Comparison of ENCODE assay signal across 5 fruit fly cellular contexts in genomic region chr3R:23859365-23859804, dm6.
TF ChIP-seq lines count a peak whose summit lies in the region.
"Not testable (repeated sequence)": the region's sequence is repeated elsewhere in the genome, so short reads cannot be mapped to it uniquely, and the experiment has no call there.

No protein-coding gene starts in this region.

- peak; percentile 51 for TF ChIP-seq CTCF in whole organism, embryonic (GFP tag; optimal IDR thresholded peaks at IDR 0.05; lab: Kevin White, UChicago)

TF ChIP-seq in whole organism, adult, 20 proteins besides CTCF, POLR2A, EP300 and RAD21:
- TF ChIP-seq CG7045 (GFP tag; optimal IDR thresholded peaks at IDR 0.05; lab: Kevin White, UChicago) (peak; percentile 3), tj (GFP tag; optimal IDR thresholded peaks at IDR 0.05; lab: Kevin White, UChicago) (peak; percentile 25), bab1 (GFP tag; optimal IDR thresholded peaks at IDR 0.05; lab: Kevin White, UChicago) (peak; percentile 35), Crg-1 (GFP tag; optimal IDR thresholded peaks at IDR 0.05; lab: Kevin White, UChicago) (peak; percentile 70), Mnt (GFP tag; optimal IDR thresholded peaks at IDR 0.05; lab: Kevin White, UChicago) (peak; percentile 60), CG1620 (GFP tag; optimal IDR thresholded peaks at IDR 0.05; lab: Kevin White, UChicago) (peak; percentile 69), CG7101 (tag; optimal IDR thresholded peaks at IDR 0.05; lab: Kevin White, UChicago) (peak; percentile 16), cic (GFP tag; optimal IDR thresholded peaks at IDR 0.05; lab: Kevin White, UChicago) (peak; percentile 31), ovo (GFP tag; optimal IDR thresholded peaks at IDR 0.05; lab: Kevin White, UChicago) (peak; percentile 55), pad (GFP tag; optimal IDR thresholded peaks at IDR 0.05; lab: Kevin White, UChicago) (peak; percentile 43), Hr96 (GFP tag; optimal IDR thresholded peaks at IDR 0.05; lab: Kevin White, UChicago) (peak; percentile 67)

TF ChIP-seq in whole organism, embryonic, 481 proteins besides CTCF, POLR2A, EP300 and RAD21 (continues in another document):
- TF ChIP-seq Med (GFP tag; lab: Kevin White, UChicago) (peak; percentile 95), al (GFP tag; IDR thresholded peaks at IDR 0.05; lab: Robert Waterston, UW) (peak; percentile 40; the same call in 1 of the 2 replicates), CG5953 (GFP tag; IDR thresholded peaks at IDR 0.05; lab: Robert Waterston, UW) (peak; percentile 72), Optix (GFP tag; IDR thresholded peaks at IDR 0.05; lab: Robert Waterston, UW) (peak; percentile 73; the same call in 2 of the 3 replicates), oc (tag; optimal IDR thresholded peaks at IDR 0.05; lab: Kevin White, UChicago) (peak; percentile 65), ranshi (GFP tag; IDR thresholded peaks at IDR 0.05; lab: Robert Waterston, UW) (0 out of 2 replicates have a peak, but pooled peaks have one; percentile 55), zfh2 (GFP tag; optimal IDR thresholded peaks at IDR 0.05; lab: Kevin White, UChicago) (peak; percentile 34), Side (GFP tag; optimal IDR thresholded peaks at IDR 0.05; lab: Kevin White, UChicago) (peak; percentile 70), CG7987 (GFP tag; optimal IDR thresholded peaks at IDR 0.05; lab: Kevin White, UChicago) (peak; percentile 79), H2.0 (GFP tag; IDR thresholded peaks at IDR 0.05; lab: Robert Waterston, UW) (peak; percentile 55), z (GFP tag; IDR thresholded peaks at IDR 0.05; lab: Robert Waterston, UW) (peak; percentile 65; the same call in 1 of the 3 replicates), CG1233 (GFP tag; optimal IDR thresholded peaks at IDR 0.05; lab: Kevin White, UChicago) (peak; percentile 1), CG11093 (GFP tag; IDR thresholded peaks at IDR 0.05; lab: Robert Waterston, UW) (peak; percentile 52; the same call in 1 of the 3 replicates), CG17612 (GFP tag; IDR thresholded peaks at IDR 0.05; lab: Robert Waterston, UW) (peak; percentile 41; the same call in 1 of the 2 replicates), CG10209 (GFP tag; optimal IDR thresholded peaks at IDR 0.05; lab: Kevin White, UChicago) (peak; percentile 74), lmd (GFP tag; IDR thresholded peaks at IDR 0.05; lab: Robert Waterston, UW) (peak; percentile 58; the same call in 1 of the 2 replicates), sr (GFP tag; IDR thresholded peaks at IDR 0.05; lab: Robert Waterston, UW) (peak; percentile 55; the same call in 2 of the 3 replicates), CG1602 (GFP tag; optimal IDR thresholded peaks at IDR 0.05; lab: Kevin White, UChicago) (peak; percentile 44)

TF ChIP-seq in whole organism, prepupa, 60 proteins besides CTCF, POLR2A, EP300 and RAD21 (continues in another document):
- TF ChIP-seq cyc (GFP tag; optimal IDR thresholded peaks at IDR 0.05; lab: Kevin White, UChicago) (peak; percentile 48), vri (GFP tag; optimal IDR thresholded peaks at IDR 0.05; lab: Kevin White, UChicago) (peak; percentile 29), Eip78C (GFP tag; lab: Kevin White, UChicago) (peak; percentile 61), CG8119 (GFP tag; IDR thresholded peaks at IDR 0.05; lab: Robert Waterston, UW) (0 out of 3 replicates have a peak, but pooled peaks have one; percentile 45), lz (GFP tag; optimal IDR thresholded peaks at IDR 0.05; lab: Kevin White, UChicago) (peak; percentile 44), Hr4 (GFP tag; optimal IDR thresholded peaks at IDR 0.05; lab: Kevin White, UChicago) (peak; percentile 24), eg (GFP tag; IDR thresholded peaks at IDR 0.05; lab: Robert Waterston, UW) (peak; percentile 58), CG3919 (GFP tag; optimal IDR thresholded peaks at IDR 0.05; lab: Kevin White, UChicago) (peak; percentile 50), CG10669 (GFP tag; optimal IDR thresholded peaks at IDR 0.05; lab: Kevin White, UChicago) (peak; percentile 28), svp (GFP tag; lab: Kevin White, UChicago) (peak; percentile 96), CG10631 (GFP tag; optimal IDR thresholded peaks at IDR 0.05; lab: Kevin White, UChicago) (peak; percentile 3), Ets21C (GFP tag; optimal IDR thresholded peaks at IDR 0.05; lab: Kevin White, UChicago) (peak; percentile 33), ss (GFP tag; optimal IDR thresholded peaks at IDR 0.05; lab: Kevin White, UChicago) (peak; percentile 22 to 38), fkh (GFP tag; optimal IDR thresholded peaks at IDR 0.05; lab: Kevin White, UChicago) (peak; percentile 56), Sox14 (GFP tag; optimal IDR thresholded peaks at IDR 0.05; lab: Kevin White, UChicago) (peak; percentile 41), CG31627 (GFP tag; optimal IDR thresholded peaks at IDR 0.05; lab: Kevin White, UChicago) (peak; percentile 23), Blimp-1 (GFP tag; optimal IDR thresholded peaks at IDR 0.05; lab: Kevin White, UChicago) (peak; percentile 26), Met (GFP tag; optimal IDR thresholded peaks at IDR 0.05; lab: Kevin White, UChicago) (peak; percentile 45), Smox (GFP tag; optimal IDR thresholded peaks at IDR 0.05; lab: Kevin White, UChicago) (peak; percentile 47), CG3032 (tag; optimal IDR thresholded peaks at IDR 0.05; lab: Kevin White, UChicago) (peak; percentile 18), dsx (GFP tag; optimal IDR thresholded peaks at IDR 0.05; lab: Kevin White, UChicago; ENCODE audit: poor library complexity, severe bottlenecking) (peak; percentile 31)

TF ChIP-seq in whole organism, pupa, 21 proteins besides CTCF, POLR2A, EP300 and RAD21:
- TF ChIP-seq CG12605 (GFP tag; IDR thresholded peaks at IDR 0.05; lab: Robert Waterston, UW) (0 out of 2 replicates have a peak, but pooled peaks have one; percentile 42), CG4496 (GFP tag; IDR thresholded peaks at IDR 0.05; lab: Robert Waterston, UW) (peak; percentile 72), Snoo (tag; optimal IDR thresholded peaks at IDR 0.05; lab: Kevin White, UChicago) (peak; percentile 3), Pif1B (GFP tag; optimal IDR thresholded peaks at IDR 0.05; lab: Kevin White, UChicago) (peak; percentile 17), EcR (GFP tag; optimal IDR thresholded peaks at IDR 0.05; lab: Kevin White, UChicago) (peak; percentile 68), Pif1A (GFP tag; optimal IDR thresholded peaks at IDR 0.05; lab: Kevin White, UChicago) (peak; percentile 36), CG32121 (GFP tag; IDR thresholded peaks at IDR 0.05; lab: Robert Waterston, UW) (peak; percentile 73), Ets98B (GFP tag; IDR thresholded peaks at IDR 0.05; lab: Robert Waterston, UW) (peak; percentile 69)

TF ChIP-seq in whole organism, wandering third instar larva, 38 proteins besides CTCF, POLR2A, EP300 and RAD21:
- peak; percentile 52 for TF ChIP-seq psq (GFP tag; optimal IDR thresholded peaks at IDR 0.05; lab: Kevin White, UChicago)
- TF ChIP-seq woc (GFP tag; optimal IDR thresholded peaks at IDR 0.05; lab: Kevin White, UChicago): peak; percentile 42
- peak in 1 of 2 experiments; percentile 10 for TF ChIP-seq dl (GFP tag; optimal IDR thresholded peaks at IDR 0.05; lab: Kevin White, UChicago; ENCODE audit: insufficient read depth in 1 of 2, partially characterized antibody in 2 of 2)
- TF ChIP-seq Dif (GFP tag; optimal IDR thresholded peaks at IDR 0.05; lab: Kevin White, UChicago; ENCODE audit: partially characterized antibody): peak; percentile 28
- TF ChIP-seq ey (GFP tag; optimal IDR thresholded peaks at IDR 0.05; lab: Kevin White, UChicago): peak; percentile 66
- peak; percentile 72 for TF ChIP-seq br (GFP tag; optimal IDR thresholded peaks at IDR 0.05; lab: Kevin White, UChicago)
- peak; percentile 75 for TF ChIP-seq fru (GFP tag; optimal IDR thresholded peaks at IDR 0.05; lab: Kevin White, UChicago)
- not testable (repeated sequence) for TF ChIP-seq Rel (GFP tag; optimal IDR thresholded peaks at IDR 0.05; lab: Kevin White, UChicago)
- TF ChIP-seq Rel (tag; optimal IDR thresholded peaks at IDR 0.05; lab: Kevin White, UChicago): peak; percentile 52
- peak; percentile 80 for TF ChIP-seq h (GFP tag; optimal IDR thresholded peaks at IDR 0.05; lab: Kevin White, UChicago)
- peak; percentile 40 for TF ChIP-seq Sp1 (GFP tag; optimal IDR thresholded peaks at IDR 0.05; lab: Kevin White, UChicago)
- peak; percentile 67 for TF ChIP-seq rgr (GFP tag; optimal IDR thresholded peaks at IDR 0.05; lab: Kevin White, UChicago)
- TF ChIP-seq Hnf4 (GFP tag; optimal IDR thresholded peaks at IDR 0.05; lab: Kevin White, UChicago): peak; percentile 83
- peak; percentile 8 for TF ChIP-seq CG32264 (GFP tag; optimal IDR thresholded peaks at IDR 0.05; lab: Kevin White, UChicago)
- peak; percentile 63 for TF ChIP-seq Hr83 (GFP tag; optimal IDR thresholded peaks at IDR 0.05; lab: Kevin White, UChicago; ENCODE audit: poor library complexity, severe bottlenecking)
- peak; percentile 42 for TF ChIP-seq sv (GFP tag; optimal IDR thresholded peaks at IDR 0.05; lab: Kevin White, UChicago)
- peak; percentile 28 for TF ChIP-seq sage (GFP tag; optimal IDR thresholded peaks at IDR 0.05; lab: Kevin White, UChicago)
- TF ChIP-seq foxo (GFP tag; optimal IDR thresholded peaks at IDR 0.05; lab: Kevin White, UChicago): peak in 1 of 2 experiments; percentile 70
- peak; percentile 15 for TF ChIP-seq CG9705 (GFP tag; optimal IDR thresholded peaks at IDR 0.05; lab: Kevin White, UChicago)
- TF ChIP-seq OdsH (GFP tag; optimal IDR thresholded peaks at IDR 0.05; lab: Kevin White, UChicago): peak; percentile 59
- peak; percentile 26 for TF ChIP-seq HLH106 (tag; optimal IDR thresholded peaks at IDR 0.05; lab: Kevin White, UChicago)
- peak; percentile 11 for TF ChIP-seq dmrt93B (GFP tag; optimal IDR thresholded peaks at IDR 0.05; lab: Kevin White, UChicago)
TF ChIP-seq in whole organism, wandering third instar larva: peak in this region for 21; not testable (repeated sequence) for 17.
